Fruit fly (Drosophila melanogaster) whole organism, embryonic: Measurements from ENCODE around the gene Rab3GAP1.

Experiments
- Blimp-1 ChIP-seq: fragments of 200-800 bp; sonication (Bioruptor generic); optimal IDR thresholded peaks from 3 replicates; lab custom pipeline; 2018; ENCODE audit warnings: missing biosample characterization, missing genetic modification characterization, mild to moderate bottlenecking, moderate library complexity, missing genetic modification reagents
- CG11723 ChIP-seq: fragments of 200-800 bp; sonication (Bioruptor generic); optimal IDR thresholded peaks from 2 replicates; lab custom pipeline; 2017; ENCODE audit warnings: missing biosample characterization, mild to moderate bottlenecking, missing genetic modification characterization
- CG14014 ChIP-seq: fragments of 200-800 bp; sonication (Bioruptor generic); IDR thresholded peaks from 2 replicates; pipeline ENCODE4 v1.3.6; 2022; ENCODE audit warnings: missing biosample characterization, missing genetic modification characterization
- CG14667 ChIP-seq: fragments of 200-800 bp; sonication (Bioruptor generic); IDR thresholded peaks from 2 replicates; pipeline ENCODE4 v1.3.6; 2022; ENCODE audit warnings: missing biosample characterization, missing genetic modification characterization
- CG15479 ChIP-seq: fragments of 200-800 bp; sonication (Bioruptor generic); optimal IDR thresholded peaks from 3 replicates; lab custom pipeline; 2019; ENCODE audit warnings: missing biosample characterization, mild to moderate bottlenecking, missing genetic modification characterization, moderate library complexity
- CG16779 ChIP-seq: fragments of 200-800 bp; sonication (Bioruptor generic); IDR thresholded peaks from 2 replicates; pipeline ENCODE4 v1.3.6; 2022; ENCODE audit warnings: missing biosample characterization, missing genetic modification characterization
- CG17359 ChIP-seq: fragments of 200-800 bp; sonication (Bioruptor generic); optimal IDR thresholded peaks from 3 replicates; lab custom pipeline; 2018; ENCODE audit warnings: missing biosample characterization, mild to moderate bottlenecking, missing genetic modification characterization, moderate library complexity
- CG2199 ChIP-seq: fragments of 200-800 bp; sonication (Bioruptor generic); IDR thresholded peaks from 3 replicates; pipeline ENCODE4 v1.3.6; 2022; ENCODE audit warnings: missing biosample characterization, missing genetic modification characterization
- CG2889 ChIP-seq: fragments of 200-800 bp; sonication (Bioruptor generic); IDR thresholded peaks from 3 replicates; pipeline ENCODE4 v1.3.6; 2022; ENCODE audit warnings: missing biosample characterization, missing genetic modification characterization
- CG31365 ChIP-seq: fragments of 200-800 bp; sonication (Bioruptor generic); optimal IDR thresholded peaks from 2 replicates; lab custom pipeline; 2018; ENCODE audit warnings: missing biosample characterization, mild to moderate bottlenecking, missing genetic modification characterization
- CG32532 ChIP-seq: fragments of 200-800 bp; sonication (Bioruptor generic); IDR thresholded peaks from 2 replicates; pipeline ENCODE4 v1.3.6; 2022; ENCODE audit warnings: missing biosample characterization, missing genetic modification characterization
- CG32767 ChIP-seq: fragments of 200-800 bp; sonication (Bioruptor generic); IDR thresholded peaks from 2 replicates; pipeline ENCODE4 v1.3.6; 2022; ENCODE audit warnings: missing biosample characterization, missing genetic modification characterization
- CG7357 ChIP-seq: fragments of 200-800 bp; sonication (Bioruptor generic); IDR thresholded peaks from 3 replicates; pipeline ENCODE4 v1.3.6; 2022; ENCODE audit warnings: missing biosample characterization, missing genetic modification characterization
- CG7372 ChIP-seq: fragments of 200-800 bp; sonication (Bioruptor generic); IDR thresholded peaks from 2 replicates; pipeline ENCODE4 v1.3.6; 2022; ENCODE audit warnings: missing biosample characterization, missing genetic modification characterization
- CG7745 ChIP-seq: fragments of 200-800 bp; sonication (Bioruptor generic); optimal IDR thresholded peaks from 2 replicates; lab custom pipeline; 2018; ENCODE audit warnings: missing biosample characterization, mild to moderate bottlenecking, missing genetic modification characterization, moderate library complexity
- CG7786 ChIP-seq: fragments of 200-800 bp; sonication (Bioruptor generic); optimal IDR thresholded peaks from 2 replicates; lab custom pipeline; 2016; ENCODE audit warnings: missing biosample characterization, missing genetic modification characterization
- CG7839 ChIP-seq: fragments of 200-800 bp; sonication (Bioruptor generic); optimal IDR thresholded peaks from 3 replicates; lab custom pipeline; 2018; ENCODE audit warnings: missing biosample characterization, mild to moderate bottlenecking, missing genetic modification characterization, moderate library complexity
- CG8281 ChIP-seq: fragments of 200-800 bp; sonication (Bioruptor generic); optimal IDR thresholded peaks from 2 replicates; lab custom pipeline; 2018; ENCODE audit warnings: missing biosample characterization, mild to moderate bottlenecking, missing genetic modification characterization, moderate library complexity
- CG8924 ChIP-seq: fragments of 200-800 bp; optimal IDR thresholded peaks from 3 replicates; lab custom pipeline; 2019; ENCODE audit warnings: missing biosample characterization, mild to moderate bottlenecking, missing genetic modification characterization, moderate library complexity
- CoRest ChIP-seq: fragments of 200-800 bp; sonication (Bioruptor generic); optimal IDR thresholded peaks from 3 replicates; lab custom pipeline; 2018; ENCODE audit warnings: missing biosample characterization, mild to moderate bottlenecking, missing genetic modification characterization, moderate library complexity
- D ChIP-seq, 2 experiments: fragments of 200-800 bp in 1 of 2; fragments of >200 bp in 1 of 2; sonication (Bioruptor generic) in 1 of 2; optimal IDR thresholded peaks; 2 replicates in 1 of 2; 3 replicates in 1 of 2; lab custom pipeline; 2017; ENCODE audit warnings: mild to moderate bottlenecking in 1 of 2, missing biosample characterization in 1 of 2, missing genetic modification characterization in 1 of 2, missing genetic modification reagents in 1 of 2
- Dad ChIP-seq: fragments of 200-800 bp; sonication (Bioruptor generic); optimal IDR thresholded peaks from 3 replicates; lab custom pipeline; 2016; ENCODE audit warnings: missing biosample characterization, missing genetic modification characterization
- Dfd ChIP-seq, 2 experiments: fragments of >200 bp; optimal IDR thresholded peaks; 2 replicates each; lab custom pipeline; 2017; ENCODE audit warnings: missing biosample characterization in 2 of 2, missing genetic modification characterization in 2 of 2
- Dll ChIP-seq: fragments of 200-800 bp; sonication (Bioruptor generic); IDR thresholded peaks from 4 replicates; pipeline ENCODE4 v1.3.6; 2022; ENCODE audit warnings: missing biosample characterization, missing genetic modification characterization; ENCODE audit not compliant: partially characterized antibody
- Doc3 ChIP-seq: fragments of 200-800 bp; sonication (Bioruptor generic); IDR thresholded peaks from 3 replicates; pipeline ENCODE4 v1.3.6; 2022; ENCODE audit warnings: missing biosample characterization, missing genetic modification characterization; ENCODE audit not compliant: partially characterized antibody
- E2f1 ChIP-seq: fragments of 200-800 bp; sonication (Bioruptor generic); IDR thresholded peaks from 2 replicates; pipeline ENCODE4 v1.3.6; 2022; ENCODE audit warnings: missing biosample characterization, missing genetic modification characterization
- Myb ChIP-seq: fragments of 200-800 bp; sonication (Bioruptor generic); optimal IDR thresholded peaks from 2 replicates; lab custom pipeline; 2016; ENCODE audit warnings: missing biosample characterization, missing genetic modification characterization
- NFAT ChIP-seq: fragments of 200-800 bp; sonication (Bioruptor generic); IDR thresholded peaks from 2 replicates; pipeline ENCODE4 v1.3.6; 2022; ENCODE audit warnings: missing biosample characterization, missing genetic modification characterization
- NK7.1 ChIP-seq: fragments of 200-800 bp; sonication (Bioruptor generic); optimal IDR thresholded peaks from 3 replicates; lab custom pipeline; 2016; ENCODE audit warnings: missing biosample characterization, missing genetic modification characterization
- Nf-YC ChIP-seq: fragments of 200-800 bp; optimal IDR thresholded peaks from 3 replicates; lab custom pipeline; 2019; ENCODE audit warnings: missing biosample characterization, mild to moderate bottlenecking, missing genetic modification characterization, moderate library complexity
- Oaz ChIP-seq: fragments of 200-800 bp; sonication (Bioruptor generic); IDR thresholded peaks from 2 replicates; pipeline ENCODE4 v1.3.6; 2022; ENCODE audit warnings: missing biosample characterization, missing genetic modification characterization
- Oli ChIP-seq: fragments of 200-800 bp; sonication (Bioruptor generic); optimal IDR thresholded peaks from 2 replicates; lab custom pipeline; 2018; ENCODE audit warnings: missing biosample characterization, mild to moderate bottlenecking, missing genetic modification characterization, moderate library complexity
- Ravus ChIP-seq: fragments of 200-800 bp; sonication (Bioruptor generic); IDR thresholded peaks from 2 replicates; pipeline ENCODE4 v1.3.6; 2022; ENCODE audit warnings: missing biosample characterization, missing genetic modification characterization
- Sox102F ChIP-seq: fragments of 200-800 bp; sonication (Bioruptor generic); optimal IDR thresholded peaks from 2 replicates; lab custom pipeline; 2018; ENCODE audit warnings: missing biosample characterization, mild to moderate bottlenecking, missing genetic modification characterization, moderate library complexity
- Spps ChIP-seq: fragments of 200-800 bp; sonication (Bioruptor generic); optimal IDR thresholded peaks from 2 replicates; lab custom pipeline; 2018; ENCODE audit warnings: missing biosample characterization, mild to moderate bottlenecking, missing genetic modification characterization
- Xrp1 ChIP-seq: fragments of 200-800 bp; sonication (Bioruptor generic); IDR thresholded peaks from 2 replicates; pipeline ENCODE4 v1.3.6; 2022; ENCODE audit warnings: missing biosample characterization, missing genetic modification characterization
- az2 ChIP-seq: fragments of 200-800 bp; sonication (Bioruptor generic); optimal IDR thresholded peaks from 3 replicates; lab custom pipeline; 2016; ENCODE audit warnings: missing biosample characterization, missing genetic modification characterization
- crol ChIP-seq: fragments of 200-800 bp; sonication (Bioruptor generic); IDR thresholded peaks from 2 replicates; pipeline ENCODE4 v1.3.6; 2022; ENCODE audit warnings: missing biosample characterization, missing genetic modification characterization
- dysf ChIP-seq: fragments of 200-800 bp; sonication (Bioruptor generic); IDR thresholded peaks from 3 replicates; pipeline ENCODE4 v1.3.6; 2022; ENCODE audit warnings: missing biosample characterization, missing genetic modification characterization
- gsb-n ChIP-seq: fragments of 200-800 bp; sonication (Bioruptor generic); optimal IDR thresholded peaks from 3 replicates; lab custom pipeline; 2018; ENCODE audit warnings: missing biosample characterization, mild to moderate bottlenecking, missing genetic modification characterization
- row ChIP-seq: fragments of 200-800 bp; sonication (Bioruptor generic); IDR thresholded peaks from 3 replicates; pipeline ENCODE4 v1.3.6; 2022; ENCODE audit warnings: missing biosample characterization, missing genetic modification characterization
- slbo ChIP-seq: fragments of 200-800 bp; sonication (Bioruptor generic); IDR thresholded peaks from 2 replicates; pipeline ENCODE4 v1.3.6; 2022; ENCODE audit warnings: missing biosample characterization, missing genetic modification characterization
- sna ChIP-seq: fragments of 200-800 bp; sonication (Bioruptor generic); IDR thresholded peaks from 2 replicates; pipeline ENCODE4 v1.3.6; 2022; ENCODE audit warnings: missing biosample characterization, missing genetic modification characterization; ENCODE audit not compliant: partially characterized antibody
- sob ChIP-seq: fragments of 200-800 bp; sonication (Bioruptor generic); IDR thresholded peaks from 2 replicates; pipeline ENCODE4 v1.3.6; 2022; ENCODE audit warnings: missing biosample characterization, missing genetic modification characterization
- sqz ChIP-seq: fragments of 200-800 bp; sonication (Bioruptor generic); optimal IDR thresholded peaks from 3 replicates; lab custom pipeline; 2018; ENCODE audit warnings: missing biosample characterization, mild to moderate bottlenecking, missing genetic modification characterization
- tgo ChIP-seq: fragments of 200-800 bp; sonication (Bioruptor generic); IDR thresholded peaks from 3 replicates; pipeline ENCODE4 v1.3.6; 2022; ENCODE audit warnings: missing biosample characterization, missing genetic modification characterization
- tll ChIP-seq, 2 experiments: fragments of 200-800 bp in 1 of 2; fragments of >200 bp in 1 of 2; sonication (Bioruptor generic) in 1 of 2; optimal IDR thresholded peaks; 2 replicates each; lab custom pipeline; 2017 to 2019; ENCODE audit warnings: missing biosample characterization in 2 of 2, missing genetic modification characterization in 2 of 2, mild to moderate bottlenecking in 1 of 2, moderate library complexity in 1 of 2
- vvl ChIP-seq: fragments of 200-800 bp; sonication (Bioruptor generic); IDR thresholded peaks from 2 replicates; pipeline ENCODE4 v1.3.6; 2022; ENCODE audit warnings: missing biosample characterization, missing genetic modification characterization
- wdn ChIP-seq: fragments of 200-800 bp; sonication (Bioruptor generic); IDR thresholded peaks from 2 replicates; pipeline ENCODE4 v1.3.6; 2022; ENCODE audit warnings: missing biosample characterization, missing genetic modification characterization
- zfh1 ChIP-seq: fragments of 200-800 bp; sonication (Bioruptor generic); IDR thresholded peaks from 3 replicates; pipeline ENCODE4 v1.3.6; 2022; ENCODE audit warnings: missing biosample characterization, missing genetic modification characterization

Gene Rab3GAP1

dm6 chr2L:1568631-1569030 is 42.3 kb downstream of the Rab3GAP1 start (continued):
- TF ChIP-seq Sox102F (GFP tag; lab: Kevin White, UChicago) (peak; percentile 43), Dfd (GFP tag; optimal IDR thresholded peaks at IDR 0.05; lab: Kevin White, UChicago) (no peak), sna (GFP tag; lab: Robert Waterston, UW) (no peak), dysf (peak; percentile 47; the same call in 1 of the 3 replicates), crol (GFP tag; lab: Robert Waterston, UW) (no peak), CG7372 (GFP tag; lab: Robert Waterston, UW) (no peak), CG2889 (GFP tag; lab: Robert Waterston, UW) (no peak), Xrp1 (GFP tag; lab: Robert Waterston, UW) (0 out of 2 replicates have a peak, but pooled peaks have one; percentile 29), tll (GFP tag; optimal IDR thresholded peaks at IDR 0.05; lab: Kevin White, UChicago) (no peak), sob (peak; percentile 26; the same call in 1 of the 2 replicates), CG7357 (GFP tag; lab: Robert Waterston, UW) (no peak), CG8924 (no peak), CoRest (tag; lab: Kevin White, UChicago) (peak; percentile 15), Dll (GFP tag; lab: Robert Waterston, UW) (no peak), tgo (GFP tag; lab: Robert Waterston, UW) (peak; percentile 21; the same call in 1 of the 3 replicates), CG7839 (tag; lab: Kevin White, UChicago) (peak; percentile 8), CG32532 (GFP tag; lab: Robert Waterston, UW) (peak; percentile 11; the same call in 1 of the 2 replicates), CG15479 (GFP tag; lab: Kevin White, UChicago) (no peak), slbo (GFP tag; lab: Robert Waterston, UW) (0 out of 2 replicates have a peak, but pooled peaks have one; percentile 10), CG31365 (tag; lab: Kevin White, UChicago) (no peak), CG14014 (GFP tag; lab: Robert Waterston, UW) (no peak), az2 (no peak), Oli (tag; lab: Kevin White, UChicago) (peak; percentile 5), Dad (no peak), E2f1 (no peak), D (optimal IDR thresholded peaks at IDR 0.05; lab: Kevin White, UChicago) (no peak), D (GFP tag; optimal IDR thresholded peaks at IDR 0.05; lab: Kevin White, UChicago) (no peak), Myb (GFP tag; lab: Kevin White, UChicago) (no peak), Oaz (no peak)

dm6 chr2L:1559811-1560501 is 51.0 kb downstream of the Rab3GAP1 start:
- TF ChIP-seq zfh1 (GFP tag; lab: Robert Waterston, UW) (0 out of 3 replicates have a peak, but pooled peaks have one; percentile 13), CG11723 (GFP tag; lab: Kevin White, UChicago) (no peak), CG14667 (GFP tag; lab: Robert Waterston, UW) (no peak), NFAT (no peak), CG7786 (no peak), Ravus (GFP tag; lab: Robert Waterston, UW) (no peak), vvl (GFP tag; lab: Robert Waterston, UW) (peak; percentile 9; the same call in 1 of the 2 replicates), row (GFP tag; lab: Robert Waterston, UW) (no peak), Spps (tag; lab: Kevin White, UChicago) (no peak), CG2889 (GFP tag; lab: Robert Waterston, UW) (no peak), gsb-n (tag; lab: Kevin White, UChicago) (no peak), sqz (GFP tag; lab: Kevin White, UChicago) (peak; percentile 70), CG17359 (tag; lab: Kevin White, UChicago) (peak; percentile 37), CG16779 (no peak), NK7.1 (GFP tag; lab: Kevin White, UChicago) (no peak), CG7745 (no peak), CG2199 (GFP tag; lab: Robert Waterston, UW) (no peak), Doc3 (GFP tag; lab: Robert Waterston, UW) (no peak), CG8281 (tag; lab: Kevin White, UChicago) (no peak), Blimp-1 (GFP tag; lab: Kevin White, UChicago) (peak; percentile 51), Nf-YC (tag; lab: Kevin White, UChicago) (no peak), CG32767 (GFP tag; lab: Robert Waterston, UW) (no peak), wdn (no peak)
